Fruit fly (Drosophila melanogaster) whole organism, prepupa: ENCODE measurements around the gene Btk.

Source experiments
- CG7368 ChIP-seq: fragments of 200-800 bp; sonication (Bioruptor generic); optimal IDR thresholded peaks from 3 replicates; lab custom pipeline; 2016; ENCODE audit warnings: missing biosample characterization, missing genetic modification characterization
- Gug ChIP-seq: fragments of 200-800 bp; sonication (Bioruptor generic); IDR thresholded peaks from 2 replicates; pipeline ENCODE4 v1.3.6; 2022; ENCODE audit warnings: missing biosample characterization, missing genetic modification characterization
- Lpt ChIP-seq: fragments of 200-800 bp; sonication (Bioruptor generic); optimal IDR thresholded peaks from 3 replicates; lab custom pipeline; 2016; ENCODE audit warnings: missing biosample characterization, missing genetic modification characterization

dm6 chr2L:8217917-8218316 is 83.0 kb downstream of the Btk start, which contains the start of gene CG8292:
- no peak for TF ChIP-seq Lpt (GFP tag; lab: Kevin White, UChicago)
- TF ChIP-seq Gug (GFP tag; lab: Robert Waterston, UW): no peak
- no peak for TF ChIP-seq CG7368 (GFP tag; lab: Kevin White, UChicago)
